Fruit fly (Drosophila melanogaster) whole organism: ENCODE measurements around the gene PRL-1.

ENCODE experiments used
- CG8478 ChIP-seq: fragments of >200 bp; optimal IDR thresholded peaks from 2 replicates; lab custom pipeline; 2018; ENCODE audit warnings: inconsistent platforms
- Dll ChIP-seq: fragments of >200 bp; optimal IDR thresholded peaks from 2 replicates; lab custom pipeline; 2017
- pan ChIP-seq: fragments of >200 bp; optimal IDR thresholded peaks from 2 replicates; lab custom pipeline; 2017
- psq ChIP-seq: fragments of >200 bp; optimal IDR thresholded peaks from 2 replicates; lab custom pipeline; 2017
- usp ChIP-seq: fragments of >200 bp; optimal IDR thresholded peaks from 2 replicates; lab custom pipeline; 2017; ENCODE audit warnings: missing biosample characterization, missing genetic modification characterization, mixed read lengths

DNA sequence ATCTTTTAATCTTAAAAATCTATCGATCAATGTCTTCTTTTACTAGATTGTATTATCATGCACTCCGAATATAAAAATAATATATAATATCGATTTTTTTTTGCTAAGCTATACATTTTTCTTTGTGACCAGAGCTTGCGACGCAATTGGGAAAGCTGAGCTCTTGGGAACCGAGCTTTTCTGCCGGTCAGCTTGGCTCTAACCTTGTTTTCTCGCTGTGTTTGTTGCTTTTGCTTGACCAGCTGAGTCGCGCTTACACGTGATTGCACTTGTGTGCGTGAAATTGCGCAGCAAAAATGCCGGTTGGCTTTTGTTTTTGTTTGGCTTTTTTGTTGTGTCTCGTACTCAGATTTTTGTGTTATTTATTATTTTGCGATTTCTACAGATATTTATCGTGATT lies 16.0 kb upstream of the PRL-1 start:
- no peak for TF ChIP-seq psq (lab: Kevin White, UChicago)
- no peak for TF ChIP-seq usp (GFP tag; lab: Kevin White, UChicago)
- TF ChIP-seq CG8478 (lab: Kevin White, UChicago) = no peak
- no peak for TF ChIP-seq pan (lab: Kevin White, UChicago)
- no peak for TF ChIP-seq Dll
